Worm (Caenorhabditis elegans) whole organism, L4/young adult: ENCODE data around the gene F25E5.16.

Source experiments
- dao-5 ChIP-seq: sonication (generic microtip); optimal IDR thresholded peaks from 2 replicates; lab custom pipeline; 2016; ENCODE audit warnings: missing genotype, missing genetic modification characterization, moderate library complexity, missing compliant biosample characterization
- him-1 ChIP-seq: sonication (generic microtip); optimal IDR thresholded peaks from 2 replicates; lab custom pipeline; 2016; ENCODE audit warnings: missing genotype, missing genetic modification reagents, missing genetic modification characterization, missing compliant biosample characterization

DNA sequence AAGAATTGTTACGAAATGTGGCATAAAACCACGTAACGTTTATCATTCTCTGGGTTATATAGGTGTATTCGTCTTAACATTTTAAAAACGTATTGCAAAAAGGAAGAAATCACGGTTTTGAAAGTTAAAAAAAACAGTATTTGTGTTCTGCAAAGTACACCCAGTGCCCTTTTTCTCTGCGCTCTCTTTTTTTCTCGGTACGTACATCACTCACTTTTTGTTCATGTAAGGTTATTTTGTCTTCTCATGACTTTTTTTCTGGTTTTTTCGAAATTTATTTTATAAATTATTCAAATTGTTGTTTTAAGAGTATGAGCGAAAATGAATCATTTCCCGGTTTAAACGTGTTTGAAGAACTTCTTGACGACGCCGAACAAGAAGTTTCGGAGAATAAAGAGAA is 8.9 kb downstream of the F25E5.16 start, which contains the start of gene F25E5.5:
- TF ChIP-seq dao-5 (tag; lab: Kevin White, UChicago) (no peak), him-1 (no peak)
